Worm (Caenorhabditis elegans): ENCODE results near the gene bcc-1.
A peak's percentile ranks its signal among the peaks of the same experiment; 100 is the strongest.

bcc-1 gene

DNA sequence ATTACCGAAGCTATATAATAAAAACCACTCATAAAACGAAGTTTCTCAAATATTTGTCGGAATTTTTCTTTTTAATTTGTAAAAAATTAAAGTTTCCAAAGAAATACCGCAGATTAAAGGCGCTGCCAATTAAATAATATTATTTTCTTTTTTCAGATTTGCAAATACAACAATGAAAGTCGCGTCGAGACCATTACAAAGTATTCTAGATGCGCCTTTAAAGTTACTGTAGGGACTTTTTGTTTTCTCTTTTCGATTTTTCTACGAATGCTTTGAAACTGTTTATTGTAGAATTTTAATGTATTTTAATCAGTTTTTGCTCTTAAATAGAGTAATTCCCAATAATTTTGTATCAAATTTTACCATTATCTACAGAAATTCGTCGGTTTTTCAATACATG lies 54.1 kb downstream of the bcc-1 start:
- TF ChIP-seq nhr-84 (tag; optimal IDR thresholded peaks at IDR 0.05): no peak
- no peak for TF ChIP-seq C04F5.9 (tag; optimal IDR thresholded peaks at IDR 0.05)
- no peak for TF ChIP-seq mep-1 (tag; optimal IDR thresholded peaks at IDR 0.05)
- no peak for TF ChIP-seq ama-1 (optimal IDR thresholded peaks at IDR 0.05)
- TF ChIP-seq xbp-1 (tag; optimal IDR thresholded peaks at IDR 0.05): no peak
- TF ChIP-seq vab-15 (tag; optimal IDR thresholded peaks at IDR 0.05): no peak
- TF ChIP-seq fos-1 (tag; optimal IDR thresholded peaks at IDR 0.05): no peak
- TF ChIP-seq grh-1 (GFP tag; IDR thresholded peaks at IDR 0.05): no peak
- TF ChIP-seq nhr-11 (tag; optimal IDR thresholded peaks at IDR 0.05): no peak
- TF ChIP-seq F16B12.6 (tag; optimal IDR thresholded peaks at IDR 0.05): no peak

DNA sequence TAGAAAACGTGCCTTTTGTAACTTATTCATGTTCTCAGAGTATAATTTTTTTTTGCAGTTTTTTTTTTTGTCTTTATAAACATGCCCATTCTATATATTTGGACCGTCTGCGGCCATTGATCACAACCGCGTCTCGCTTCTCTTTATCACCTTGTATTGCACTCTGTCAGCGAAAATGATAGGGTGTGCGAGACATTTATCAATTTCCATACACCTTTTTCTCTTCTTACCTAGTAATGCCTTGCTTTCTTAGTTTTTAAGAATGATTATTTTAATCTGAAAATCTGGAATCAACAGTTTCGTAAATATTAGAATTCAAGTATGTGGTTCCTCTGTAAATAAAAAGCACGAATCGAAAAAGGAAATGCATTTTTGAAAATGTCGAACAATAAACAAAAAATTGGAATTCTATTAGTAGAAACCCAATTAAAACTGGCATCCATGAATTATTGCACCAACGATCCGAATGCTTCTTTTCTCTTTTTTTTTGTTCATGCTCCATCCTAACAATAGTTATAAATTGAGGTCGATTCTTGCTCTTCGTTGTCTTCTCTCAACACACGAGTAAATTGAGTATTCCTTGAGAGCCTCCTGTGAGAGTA lies 55.1 kb downstream of the bcc-1 start:
- TF ChIP-seq unc-62 (GFP tag; optimal IDR thresholded peaks at IDR 0.05) (no peak), nhr-71 (tag; optimal IDR thresholded peaks at IDR 0.05) (peak; percentile 9), C16A3.4 (tag; optimal IDR thresholded peaks at IDR 0.05) (no peak), efl-1 (optimal IDR thresholded peaks at IDR 0.05) (no peak), efl-1 (GFP tag; optimal IDR thresholded peaks at IDR 0.05 in 1 of 2) (peak in 1 of 2 experiments; percentile 32), zag-1 (tag; optimal IDR thresholded peaks at IDR 0.05) (peak; percentile 76), elt-2 (tag; optimal IDR thresholded peaks at IDR 0.05) (peak; percentile 12), nhr-90 (tag; optimal IDR thresholded peaks at IDR 0.05; ENCODE audit: poor library complexity) (peak; percentile 17)

DNA sequence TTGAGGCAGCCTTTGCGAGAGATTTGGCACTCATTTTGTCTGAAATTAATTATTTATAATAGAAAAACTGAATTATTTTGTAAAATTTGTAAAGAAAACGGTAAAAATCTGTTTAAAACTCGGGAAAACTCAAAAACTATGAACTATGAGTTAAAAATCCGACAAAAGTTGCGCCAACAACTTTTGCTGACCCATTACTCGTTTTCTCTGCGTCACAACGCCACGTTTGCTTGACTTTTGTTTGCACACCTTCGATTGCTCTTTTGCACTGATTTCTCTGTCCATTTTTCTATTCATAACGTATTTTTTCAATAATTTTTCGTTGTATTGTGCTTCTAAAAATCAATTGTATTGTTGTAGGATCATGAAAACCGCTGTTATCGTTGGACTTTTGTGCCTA lies 56.1 kb downstream of the bcc-1 start, which contains the start of gene fkb-1:
TSS of gene fkb-1 (plus strand) at position 361 of the 400 bp plus-strand sequence.
- peak; percentile 79 for TF ChIP-seq nhr-20 (tag; optimal IDR thresholded peaks at IDR 0.05)
- TF ChIP-seq vab-15 (tag; optimal IDR thresholded peaks at IDR 0.05): no peak
- peak; percentile 43 for TF ChIP-seq isw-1 (GFP tag; IDR thresholded peaks at IDR 0.05)
- no peak for TF ChIP-seq C04F5.9 (tag; optimal IDR thresholded peaks at IDR 0.05)
- TF ChIP-seq ceh-90 (tag; optimal IDR thresholded peaks at IDR 0.05): no peak
- TF ChIP-seq fkh-4 (tag; optimal IDR thresholded peaks at IDR 0.05; ENCODE audit: borderline replicate concordance): no peak
- peak; percentile 79 for TF ChIP-seq swsn-7 (tag; optimal IDR thresholded peaks at IDR 0.05)
- no peak for TF ChIP-seq unc-62 (GFP tag; optimal IDR thresholded peaks at IDR 0.05)
- TF ChIP-seq hlh-4 (tag; optimal IDR thresholded peaks at IDR 0.05): no peak
- no peak for TF ChIP-seq ztf-11 (tag; optimal IDR thresholded peaks at IDR 0.05)
- no peak for TF ChIP-seq alr-1 (tag; optimal IDR thresholded peaks at IDR 0.05; ENCODE audit: borderline replicate concordance)
- TF ChIP-seq nhr-85 (tag): peak; percentile 84
- peak; percentile 76 for TF ChIP-seq tbx-2 (tag; optimal IDR thresholded peaks at IDR 0.05)
- TF ChIP-seq nhr-84 (tag; optimal IDR thresholded peaks at IDR 0.05): no peak
- no peak for TF ChIP-seq mef-2 (tag; optimal IDR thresholded peaks at IDR 0.05)
- TF ChIP-seq nhr-47 (tag; optimal IDR thresholded peaks at IDR 0.05): peak; percentile 80
- no peak for TF ChIP-seq ama-1 (optimal IDR thresholded peaks at IDR 0.05)
- peak; percentile 61 for TF ChIP-seq dsc-1 (tag; optimal IDR thresholded peaks at IDR 0.05)
- peak; percentile 83 for TF ChIP-seq mep-1 (tag; optimal IDR thresholded peaks at IDR 0.05)
- no peak for TF ChIP-seq unc-30 (tag; optimal IDR thresholded peaks at IDR 0.05)
- peak; percentile 39 for TF ChIP-seq nhr-77 (tag; optimal IDR thresholded peaks at IDR 0.05)
- TF ChIP-seq tlp-1 (tag; optimal IDR thresholded peaks at IDR 0.05): no peak
- TF ChIP-seq sox-4 (tag; optimal IDR thresholded peaks at IDR 0.05): peak; percentile 19
- TF ChIP-seq hlh-17 (GFP tag; optimal IDR thresholded peaks at IDR 0.05; ENCODE audit: borderline replicate concordance): no peak
- TF ChIP-seq efl-3 (GFP tag; optimal IDR thresholded peaks at IDR 0.05): no peak
- TF ChIP-seq elt-2 (tag; optimal IDR thresholded peaks at IDR 0.05): peak; percentile 3
- peak; percentile 47 for TF ChIP-seq lin-13 (GFP tag; optimal IDR thresholded peaks at IDR 0.05)
- TF ChIP-seq lin-35 (GFP tag; optimal IDR thresholded peaks at IDR 0.05): peak; percentile 79
- peak; percentile 54 for TF ChIP-seq lin-39 (tag; optimal IDR thresholded peaks at IDR 0.05)
- no peak for TF ChIP-seq ceh-63 (GFP tag; optimal IDR thresholded peaks at IDR 0.05)
- peak; percentile 45 for TF ChIP-seq nhr-11 (tag; optimal IDR thresholded peaks at IDR 0.05)
- TF ChIP-seq aly-2 (tag; optimal IDR thresholded peaks at IDR 0.05): no peak
- TF ChIP-seq sptf-1 (tag; optimal IDR thresholded peaks at IDR 0.05): no peak
- no peak for TF ChIP-seq aha-1 (tag; optimal IDR thresholded peaks at IDR 0.05)
- peak; percentile 82 for TF ChIP-seq nhr-71 (tag; optimal IDR thresholded peaks at IDR 0.05)
- peak; percentile 25; the same call in 1 of the 2 replicates for TF ChIP-seq ceh-88 (GFP tag; IDR thresholded peaks at IDR 0.05)
- TF ChIP-seq fos-1 (tag; optimal IDR thresholded peaks at IDR 0.05): peak; percentile 27
- TF ChIP-seq C16A3.4 (tag; optimal IDR thresholded peaks at IDR 0.05): peak; percentile 73
- TF ChIP-seq pqm-1 (tag; optimal IDR thresholded peaks at IDR 0.05): no peak
- TF ChIP-seq snu-23 (GFP tag; optimal IDR thresholded peaks at IDR 0.05): peak; percentile 86
- TF ChIP-seq pag-3 (tag; optimal IDR thresholded peaks at IDR 0.05; ENCODE audit: borderline replicate concordance, insufficient read depth): no peak
- peak; percentile 47 for TF ChIP-seq F16B12.6 (tag; optimal IDR thresholded peaks at IDR 0.05)

Measured in whole organism, L1 larva.